Fruit fly (Drosophila melanogaster) whole organism, embryonic: ENCODE data around the gene Bx42.

ENCODE experiments used
- B-H2 ChIP-seq: fragments of 200-800 bp; sonication (Bioruptor generic); optimal IDR thresholded peaks from 2 replicates; lab custom pipeline; 2018; ENCODE audit warnings: missing biosample characterization, mild to moderate bottlenecking, missing genetic modification characterization
- CG10267 ChIP-seq: fragments of 200-800 bp; sonication (Bioruptor generic); optimal IDR thresholded peaks from 2 replicates; lab custom pipeline; 2018; ENCODE audit warnings: missing biosample characterization, mild to moderate bottlenecking, missing genetic modification characterization, moderate library complexity
- CG10431 ChIP-seq: fragments of 200-800 bp; sonication (Bioruptor generic); optimal IDR thresholded peaks from 3 replicates; lab custom pipeline; 2018; ENCODE audit warnings: missing biosample characterization, mild to moderate bottlenecking, missing genetic modification characterization
- CG11093 ChIP-seq: fragments of 200-800 bp; sonication (Bioruptor generic); IDR thresholded peaks from 3 replicates; pipeline ENCODE4 v1.3.6; 2022; ENCODE audit warnings: missing biosample characterization, missing genetic modification characterization
- CG12744 ChIP-seq: fragments of 200-800 bp; sonication (Bioruptor generic); optimal IDR thresholded peaks from 2 replicates; lab custom pipeline; 2016; ENCODE audit warnings: missing biosample characterization, missing genetic modification characterization
- CG13894 ChIP-seq: fragments of 200-800 bp; sonication (Bioruptor generic); optimal IDR thresholded peaks from 3 replicates; lab custom pipeline; 2018; ENCODE audit warnings: missing biosample characterization, mild to moderate bottlenecking, missing genetic modification characterization, moderate library complexity
- CG14710 ChIP-seq: fragments of 200-800 bp; sonication (Bioruptor generic); optimal IDR thresholded peaks from 3 replicates; lab custom pipeline; 2019; ENCODE audit warnings: missing biosample characterization, mild to moderate bottlenecking, missing genetic modification characterization, moderate library complexity
- CG15073 ChIP-seq: fragments of 200-800 bp; sonication (Bioruptor generic); optimal IDR thresholded peaks from 2 replicates; lab custom pipeline; 2016; ENCODE audit warnings: missing biosample characterization, missing genetic modification characterization
- CG16863 ChIP-seq: fragments of 200-800 bp; sonication (Bioruptor generic); optimal IDR thresholded peaks from 3 replicates; lab custom pipeline; 2016; ENCODE audit warnings: missing biosample characterization, missing genetic modification characterization
- CG18476 ChIP-seq: fragments of 200-800 bp; sonication (Bioruptor generic); optimal IDR thresholded peaks from 2 replicates; lab custom pipeline; 2016; ENCODE audit warnings: missing biosample characterization, mild to moderate bottlenecking, missing genetic modification characterization
- CG2129 ChIP-seq: fragments of 200-800 bp; sonication (Bioruptor generic); IDR thresholded peaks from 2 replicates; pipeline ENCODE4 v1.3.6; 2022; ENCODE audit warnings: missing biosample characterization, missing genetic modification characterization; ENCODE audit not compliant: partially characterized antibody
- CG34422 ChIP-seq: fragments of 200-800 bp; sonication (Bioruptor generic); IDR thresholded peaks from 3 replicates; pipeline ENCODE4 v1.3.6; 2022; ENCODE audit warnings: missing biosample characterization, missing genetic modification characterization
- CG4328 ChIP-seq: fragments of 200-800 bp; sonication (Bioruptor generic); optimal IDR thresholded peaks from 3 replicates; lab custom pipeline; 2017; ENCODE audit warnings: missing biosample characterization, missing genetic modification reagents, missing genetic modification characterization
- CG6765 ChIP-seq: fragments of 200-800 bp; sonication (Bioruptor generic); optimal IDR thresholded peaks from 3 replicates; lab custom pipeline; 2017; ENCODE audit warnings: missing biosample characterization, mild to moderate bottlenecking, missing genetic modification characterization
- CG6813 ChIP-seq: fragments of 200-800 bp; sonication (Bioruptor generic); optimal IDR thresholded peaks from 2 replicates; lab custom pipeline; 2017; ENCODE audit warnings: missing biosample characterization, missing genetic modification characterization, mild to moderate bottlenecking, moderate library complexity, missing genetic modification reagents
- CG7357 ChIP-seq: fragments of 200-800 bp; sonication (Bioruptor generic); IDR thresholded peaks from 3 replicates; pipeline ENCODE4 v1.3.6; 2022; ENCODE audit warnings: missing biosample characterization, missing genetic modification characterization
- CG7786 ChIP-seq: fragments of 200-800 bp; sonication (Bioruptor generic); optimal IDR thresholded peaks from 2 replicates; lab custom pipeline; 2016; ENCODE audit warnings: missing biosample characterization, missing genetic modification characterization
- CG8924 ChIP-seq: fragments of 200-800 bp; optimal IDR thresholded peaks from 3 replicates; lab custom pipeline; 2019; ENCODE audit warnings: missing biosample characterization, mild to moderate bottlenecking, missing genetic modification characterization, moderate library complexity
- CoRest ChIP-seq: fragments of 200-800 bp; sonication (Bioruptor generic); optimal IDR thresholded peaks from 3 replicates; lab custom pipeline; 2018; ENCODE audit warnings: missing biosample characterization, mild to moderate bottlenecking, missing genetic modification characterization, moderate library complexity
- Dbx ChIP-seq: fragments of 200-800 bp; sonication (Bioruptor generic); IDR thresholded peaks from 3 replicates; pipeline ENCODE4 v1.3.6; 2022; ENCODE audit warnings: missing biosample characterization, missing genetic modification characterization
- Deaf1 ChIP-seq: fragments of 200-800 bp; optimal IDR thresholded peaks from 3 replicates; lab custom pipeline; 2019; ENCODE audit warnings: missing biosample characterization, mild to moderate bottlenecking, missing genetic modification characterization, moderate library complexity
- E2f2 ChIP-seq: fragments of 200-800 bp; sonication (Bioruptor generic); IDR thresholded peaks from 2 replicates; pipeline ENCODE4 v1.3.6; 2022; ENCODE audit warnings: missing biosample characterization, missing genetic modification characterization
- ERR ChIP-seq: fragments of 200-800 bp; sonication (Bioruptor generic); optimal IDR thresholded peaks from 2 replicates; lab custom pipeline; 2016; ENCODE audit warnings: missing biosample characterization, missing genetic modification characterization
- Ets97D ChIP-seq: fragments of 200-800 bp; sonication (Bioruptor generic); optimal IDR thresholded peaks from 3 replicates; lab custom pipeline; 2016; ENCODE audit warnings: missing biosample characterization, missing genetic modification characterization
- HmgZ ChIP-seq: fragments of 200-800 bp; sonication (Bioruptor generic); optimal IDR thresholded peaks from 2 replicates; lab custom pipeline; 2018; ENCODE audit warnings: missing biosample characterization, mild to moderate bottlenecking, missing genetic modification characterization
- Hsf ChIP-seq: fragments of 200-800 bp; sonication (Bioruptor generic); optimal IDR thresholded peaks from 3 replicates; lab custom pipeline; 2016; ENCODE audit warnings: missing biosample characterization, missing genetic modification characterization
- Lhr ChIP-seq: fragments of 200-800 bp; sonication (Bioruptor generic); optimal IDR thresholded peaks from 3 replicates; lab custom pipeline; 2017; ENCODE audit warnings: mild to moderate bottlenecking, missing biosample characterization, missing genetic modification reagents, missing genetic modification characterization
- Nf-YC ChIP-seq: fragments of 200-800 bp; optimal IDR thresholded peaks from 3 replicates; lab custom pipeline; 2019; ENCODE audit warnings: missing biosample characterization, mild to moderate bottlenecking, missing genetic modification characterization, moderate library complexity
- Rfx ChIP-seq: fragments of 200-800 bp; sonication (Bioruptor generic); IDR thresholded peaks from 2 replicates; pipeline ENCODE4 v1.3.6; 2022; ENCODE audit warnings: missing biosample characterization, missing genetic modification characterization
- Six4 ChIP-seq: fragments of 200-800 bp; sonication (Bioruptor generic); optimal IDR thresholded peaks from 2 replicates; lab custom pipeline; 2016; ENCODE audit warnings: missing biosample characterization, missing genetic modification characterization
- Spps ChIP-seq: fragments of 200-800 bp; sonication (Bioruptor generic); optimal IDR thresholded peaks from 2 replicates; lab custom pipeline; 2018; ENCODE audit warnings: missing biosample characterization, mild to moderate bottlenecking, missing genetic modification characterization
- TFAM ChIP-seq: fragments of 200-800 bp; sonication (Bioruptor generic); optimal IDR thresholded peaks from 2 replicates; lab custom pipeline; 2017; ENCODE audit warnings: missing biosample characterization, missing genetic modification characterization, inconsistent platforms
- ab ChIP-seq: fragments of 200-800 bp; sonication (Bioruptor generic); optimal IDR thresholded peaks from 2 replicates; lab custom pipeline; 2016; ENCODE audit warnings: missing biosample characterization, missing genetic modification characterization
- aop ChIP-seq: fragments of 200-800 bp; sonication (Bioruptor generic); IDR thresholded peaks from 2 replicates; pipeline ENCODE4 v1.3.6; 2022; ENCODE audit warnings: missing biosample characterization, missing genetic modification characterization
- ase ChIP-seq: fragments of 200-800 bp; sonication (Bioruptor generic); IDR thresholded peaks from 3 replicates; pipeline ENCODE4 v1.3.6; 2022; ENCODE audit warnings: missing biosample characterization, missing genetic modification characterization
- bbx ChIP-seq: fragments of 200-800 bp; sonication (Bioruptor generic); IDR thresholded peaks from 2 replicates; pipeline ENCODE4 v1.3.6; 2022; ENCODE audit warnings: missing biosample characterization, missing genetic modification characterization; ENCODE audit not compliant: partially characterized antibody
- bigmax ChIP-seq: fragments of 200-800 bp; sonication (Bioruptor generic); optimal IDR thresholded peaks from 2 replicates; lab custom pipeline; 2018; ENCODE audit warnings: missing biosample characterization, mild to moderate bottlenecking, missing genetic modification characterization
- dati ChIP-seq: fragments of 200-800 bp; sonication (Bioruptor generic); IDR thresholded peaks from 2 replicates; pipeline ENCODE4 v1.3.6; 2022; ENCODE audit warnings: missing biosample characterization, missing genetic modification characterization
- eve ChIP-seq, 2 experiments: fragments of >200 bp; optimal IDR thresholded peaks; 2 replicates each; lab custom pipeline; 2017; ENCODE audit warnings: missing biosample characterization in 2 of 2, missing genetic modification characterization in 2 of 2
- exex ChIP-seq: fragments of 200-800 bp; sonication (Bioruptor generic); optimal IDR thresholded peaks from 4 replicates; lab custom pipeline; 2018; ENCODE audit warnings: missing biosample characterization, mild to moderate bottlenecking, missing genetic modification characterization, moderate library complexity
- gem ChIP-seq: fragments of 200-800 bp; sonication (Bioruptor generic); optimal IDR thresholded peaks from 2 replicates; lab custom pipeline; 2019; ENCODE audit warnings: missing biosample characterization, mild to moderate bottlenecking, missing genetic modification characterization, moderate library complexity
- gfzf ChIP-seq: fragments of 200-800 bp; sonication (Bioruptor generic); optimal IDR thresholded peaks from 2 replicates; lab custom pipeline; 2016; ENCODE audit warnings: missing biosample characterization, mild to moderate bottlenecking, missing genetic modification characterization, moderate library complexity
- hb ChIP-seq: fragments of 200-800 bp; sonication (Bioruptor generic); IDR thresholded peaks from 3 replicates; pipeline ENCODE4 v1.3.6; 2022; ENCODE audit warnings: missing biosample characterization, missing genetic modification characterization; ENCODE audit not compliant: partially characterized antibody
- hth ChIP-seq: fragments of >200 bp; optimal IDR thresholded peaks from 2 replicates; lab custom pipeline; 2017; ENCODE audit warnings: inconsistent platforms
- lov ChIP-seq, 2 experiments: fragments of 200-800 bp in 1 of 2; fragments of >200 bp in 1 of 2; sonication (Bioruptor generic) in 1 of 2; IDR thresholded peaks in 1 of 2; optimal IDR thresholded peaks in 1 of 2; 2 replicates in 1 of 2; 3 replicates in 1 of 2; pipeline versions ENCODE4 v1.3.6 to Lab custom; 2017 to 2022; ENCODE audit warnings: missing biosample characterization in 1 of 2, missing genetic modification characterization in 1 of 2
- nerfin-1 ChIP-seq: fragments of 200-800 bp; sonication (Bioruptor generic); optimal IDR thresholded peaks from 3 replicates; lab custom pipeline; 2019; ENCODE audit warnings: missing biosample characterization, mild to moderate bottlenecking, missing genetic modification characterization, moderate library complexity
- sc ChIP-seq, 3 experiments: fragments of >200 bp in 2 of 3; fragments of 200-800 bp in 1 of 3; sonication (Bioruptor generic) in 1 of 3; optimal IDR thresholded peaks; 2 replicates in 2 of 3; 3 replicates in 1 of 3; lab custom pipeline; 2017; ENCODE audit warnings: mild to moderate bottlenecking in 1 of 3, missing biosample characterization in 1 of 3, missing genetic modification characterization in 1 of 3, missing genetic modification reagents in 1 of 3
- sna ChIP-seq: fragments of 200-800 bp; sonication (Bioruptor generic); IDR thresholded peaks from 2 replicates; pipeline ENCODE4 v1.3.6; 2022; ENCODE audit warnings: missing biosample characterization, missing genetic modification characterization; ENCODE audit not compliant: partially characterized antibody
- vnd ChIP-seq: fragments of 200-800 bp; sonication (Bioruptor generic); IDR thresholded peaks from 3 replicates; pipeline ENCODE4 v1.3.6; 2022; ENCODE audit warnings: missing biosample characterization, missing genetic modification characterization; ENCODE audit not compliant: partially characterized antibody

Gene Bx42

DNA sequence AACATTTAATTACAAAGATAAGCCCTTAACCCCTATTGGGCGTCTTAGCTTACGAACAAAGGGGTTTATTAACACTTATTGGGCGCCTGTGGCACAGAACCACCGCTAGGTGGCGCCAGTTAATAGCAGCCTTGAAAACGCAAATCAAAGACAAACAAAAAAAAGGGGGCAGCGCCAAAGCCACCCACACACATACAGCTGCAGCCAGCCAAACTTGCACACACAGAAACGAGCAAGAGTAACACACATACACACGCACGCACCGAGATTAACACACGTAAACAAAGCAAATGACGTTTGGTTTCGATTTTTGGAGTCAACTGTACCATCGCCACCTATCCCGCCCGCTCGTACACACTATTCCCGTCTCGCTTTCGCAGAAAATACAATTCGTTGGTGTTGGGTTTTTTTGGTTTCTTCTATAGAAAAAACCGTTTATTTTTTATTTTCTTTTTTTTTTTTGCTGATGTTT lies 45.8 kb upstream of the Bx42 start (continued):
- TF ChIP-seq B-H2 (GFP tag; lab: Kevin White, UChicago) (no peak), CG14710 (tag; lab: Kevin White, UChicago) (peak; percentile 15), TFAM (GFP tag; lab: Kevin White, UChicago) (no peak), aop (GFP tag; lab: Robert Waterston, UW) (no peak), CG15073 (GFP tag; lab: Kevin White, UChicago) (no peak), CG7357 (GFP tag; lab: Robert Waterston, UW) (no peak), Nf-YC (peak; percentile 76), CG10267 (tag; lab: Kevin White, UChicago) (peak; percentile 24), Rfx (GFP tag; lab: Robert Waterston, UW) (peak; percentile 35), CG11093 (no peak), CG10431 (GFP tag; lab: Kevin White, UChicago) (peak; percentile 16), Spps (no peak), lov (optimal IDR thresholded peaks at IDR 0.05; lab: Kevin White, UChicago) (no peak), lov (GFP tag; IDR thresholded peaks at IDR 0.05; lab: Robert Waterston, UW) (0 out of 3 replicates have a peak, but pooled peaks have one; percentile 23), dati (no peak), hb (GFP tag; lab: Robert Waterston, UW) (no peak), CG7786 (GFP tag; lab: Kevin White, UChicago) (no peak), E2f2 (GFP tag; lab: Robert Waterston, UW) (peak; percentile 30; the same call in 1 of the 2 replicates), sna (GFP tag; lab: Robert Waterston, UW) (no peak), Dbx (GFP tag; lab: Robert Waterston, UW) (peak; percentile 75; the same call in 2 of the 3 replicates), gem (tag; lab: Kevin White, UChicago) (no peak), Ets97D (GFP tag; lab: Kevin White, UChicago) (peak; percentile 15), CG34422 (GFP tag; lab: Robert Waterston, UW) (no peak), ase (GFP tag; lab: Robert Waterston, UW) (0 out of 3 replicates have a peak, but pooled peaks have one; percentile 12), sc (optimal IDR thresholded peaks at IDR 0.05; lab: Kevin White, UChicago) (no peak), sc (GFP tag; optimal IDR thresholded peaks at IDR 0.05; lab: Kevin White, UChicago) (no peak), Deaf1 (peak; percentile 50), eve (GFP tag; optimal IDR thresholded peaks at IDR 0.05; lab: Kevin White, UChicago) (no peak), nerfin-1 (no peak), Six4 (no peak), ab (GFP tag; lab: Kevin White, UChicago) (no peak), bbx (GFP tag; lab: Robert Waterston, UW) (0 out of 2 replicates have a peak, but pooled peaks have one; percentile 25), Hsf (GFP tag; lab: Kevin White, UChicago) (peak; percentile 35), exex (tag; lab: Kevin White, UChicago) (peak; percentile 22), CG12744 (GFP tag; lab: Kevin White, UChicago) (peak; percentile 40), CG16863 (GFP tag; lab: Kevin White, UChicago) (no peak), gfzf (peak; percentile 11), CG2129 (GFP tag; lab: Robert Waterston, UW) (no peak), CoRest (peak; percentile 30), CG8924 (tag; lab: Kevin White, UChicago) (peak; percentile 31), CG6765 (GFP tag; lab: Kevin White, UChicago) (peak; percentile 1), bigmax (no peak), CG4328 (GFP tag; lab: Kevin White, UChicago) (no peak), ERR (GFP tag; lab: Kevin White, UChicago) (peak; percentile 41), HmgZ (tag; lab: Kevin White, UChicago) (peak; percentile 54), hth (lab: Kevin White, UChicago) (no peak), CG6813 (GFP tag; lab: Kevin White, UChicago) (no peak), CG18476 (GFP tag; lab: Kevin White, UChicago) (no peak), CG13894 (tag; lab: Kevin White, UChicago) (peak; percentile 69), vnd (GFP tag; lab: Robert Waterston, UW) (no peak), Lhr (GFP tag; lab: Kevin White, UChicago) (no peak)
